Fruit fly (Drosophila melanogaster) whole organism, embryonic: ENCODE results near the gene CG32639.

Experiments used
- BEAF-32 ChIP-seq: fragments of 200-800 bp; sonication (Bioruptor generic); optimal IDR thresholded peaks from 3 replicates; lab custom pipeline; 2017; ENCODE audit warnings: missing biosample characterization, missing genetic modification characterization, mild to moderate bottlenecking, moderate library complexity, missing genetic modification reagents
- BtbVII ChIP-seq: fragments of 200-800 bp; sonication (Bioruptor generic); optimal IDR thresholded peaks from 3 replicates; lab custom pipeline; 2017; ENCODE audit warnings: missing biosample characterization, mild to moderate bottlenecking, missing genetic modification characterization
- CG11723 ChIP-seq: fragments of 200-800 bp; sonication (Bioruptor generic); optimal IDR thresholded peaks from 2 replicates; lab custom pipeline; 2017; ENCODE audit warnings: missing biosample characterization, mild to moderate bottlenecking, missing genetic modification characterization
- CG12744 ChIP-seq: fragments of 200-800 bp; sonication (Bioruptor generic); optimal IDR thresholded peaks from 2 replicates; lab custom pipeline; 2016; ENCODE audit warnings: missing biosample characterization, missing genetic modification characterization
- CG13296 ChIP-seq: fragments of 200-800 bp; sonication (Bioruptor generic); optimal IDR thresholded peaks from 3 replicates; lab custom pipeline; 2018; ENCODE audit warnings: missing biosample characterization, mild to moderate bottlenecking, missing genetic modification characterization
- CG1602 ChIP-seq: fragments of 200-800 bp; sonication (Bioruptor generic); optimal IDR thresholded peaks from 3 replicates; lab custom pipeline; 2016; ENCODE audit warnings: missing biosample characterization, missing genetic modification characterization
- CG1792 ChIP-seq: fragments of 200-800 bp; sonication (Bioruptor generic); optimal IDR thresholded peaks from 2 replicates; lab custom pipeline; 2016; ENCODE audit warnings: missing biosample characterization, missing genetic modification characterization
- CG18011 ChIP-seq: fragments of 200-800 bp; sonication (Bioruptor generic); optimal IDR thresholded peaks from 2 replicates; lab custom pipeline; 2017; ENCODE audit warnings: missing biosample characterization, missing genetic modification characterization, mild to moderate bottlenecking, moderate library complexity, missing genotype
- CG2875 ChIP-seq: fragments of 200-800 bp; sonication (Bioruptor generic); optimal IDR thresholded peaks from 2 replicates; lab custom pipeline; 2017; ENCODE audit warnings: missing biosample characterization, mild to moderate bottlenecking, missing genetic modification characterization, missing genetic modification reagents
- CG3163 ChIP-seq: fragments of 200-800 bp; sonication (Bioruptor generic); optimal IDR thresholded peaks from 3 replicates; lab custom pipeline; 2016; ENCODE audit warnings: missing biosample characterization, missing genetic modification characterization
- CG42726 ChIP-seq: fragments of 200-800 bp; sonication (Bioruptor generic); IDR thresholded peaks from 2 replicates; pipeline ENCODE4 v1.3.6; 2022; ENCODE audit warnings: missing biosample characterization, missing genetic modification characterization; ENCODE audit not compliant: partially characterized antibody
- CG4424 ChIP-seq: fragments of 200-800 bp; sonication (Bioruptor generic); optimal IDR thresholded peaks from 3 replicates; lab custom pipeline; 2016; ENCODE audit warnings: missing biosample characterization, missing genetic modification characterization
- CG6654 ChIP-seq: fragments of 200-800 bp; sonication (Bioruptor generic); optimal IDR thresholded peaks from 2 replicates; lab custom pipeline; 2017; ENCODE audit warnings: missing biosample characterization, mild to moderate bottlenecking, missing genetic modification characterization
- CG7357 ChIP-seq: fragments of 200-800 bp; sonication (Bioruptor generic); IDR thresholded peaks from 3 replicates; pipeline ENCODE4 v1.3.6; 2022; ENCODE audit warnings: missing biosample characterization, missing genetic modification characterization
- CG7372 ChIP-seq: fragments of 200-800 bp; sonication (Bioruptor generic); IDR thresholded peaks from 2 replicates; pipeline ENCODE4 v1.3.6; 2022; ENCODE audit warnings: missing biosample characterization, missing genetic modification characterization
- CG7987 ChIP-seq: fragments of 200-800 bp; sonication (Bioruptor generic); optimal IDR thresholded peaks from 2 replicates; lab custom pipeline; 2018; ENCODE audit warnings: missing biosample characterization, mild to moderate bottlenecking, missing genetic modification characterization, moderate library complexity
- D19B ChIP-seq: fragments of 200-800 bp; sonication (Bioruptor generic); optimal IDR thresholded peaks from 2 replicates; lab custom pipeline; 2017; ENCODE audit warnings: missing biosample characterization, mild to moderate bottlenecking, missing genetic modification characterization
- Doc2 ChIP-seq: fragments of 200-800 bp; sonication (Bioruptor generic); IDR thresholded peaks from 2 replicates; pipeline ENCODE4 v1.3.6; 2022; ENCODE audit warnings: missing biosample characterization, missing genetic modification characterization
- Dp ChIP-seq: fragments of 200-800 bp; sonication (Bioruptor generic); optimal IDR thresholded peaks from 2 replicates; lab custom pipeline; 2018; ENCODE audit warnings: missing biosample characterization, mild to moderate bottlenecking, missing genetic modification characterization, moderate library complexity
- Hsf ChIP-seq: fragments of 200-800 bp; sonication (Bioruptor generic); optimal IDR thresholded peaks from 3 replicates; lab custom pipeline; 2016; ENCODE audit warnings: missing biosample characterization, missing genetic modification characterization
- Myb ChIP-seq: fragments of 200-800 bp; sonication (Bioruptor generic); optimal IDR thresholded peaks from 2 replicates; lab custom pipeline; 2016; ENCODE audit warnings: missing biosample characterization, missing genetic modification characterization
- Neu2 ChIP-seq: fragments of 200-800 bp; sonication (Bioruptor generic); optimal IDR thresholded peaks from 3 replicates; lab custom pipeline; 2016; ENCODE audit warnings: missing biosample characterization, missing genetic modification characterization, borderline replicate concordance
- Rfx ChIP-seq: fragments of 200-800 bp; sonication (Bioruptor generic); IDR thresholded peaks from 2 replicates; pipeline ENCODE4 v1.3.6; 2022; ENCODE audit warnings: missing biosample characterization, missing genetic modification characterization
- Rx ChIP-seq: fragments of 200-800 bp; sonication (Bioruptor generic); IDR thresholded peaks from 2 replicates; pipeline ENCODE4 v1.3.6; 2022; ENCODE audit warnings: missing biosample characterization, missing genetic modification characterization
- Six4 ChIP-seq: fragments of 200-800 bp; sonication (Bioruptor generic); optimal IDR thresholded peaks from 2 replicates; lab custom pipeline; 2016; ENCODE audit warnings: missing biosample characterization, missing genetic modification characterization
- Sox102F ChIP-seq: fragments of 200-800 bp; sonication (Bioruptor generic); optimal IDR thresholded peaks from 2 replicates; lab custom pipeline; 2018; ENCODE audit warnings: missing biosample characterization, mild to moderate bottlenecking, missing genetic modification characterization, moderate library complexity
- Ssrp ChIP-seq: fragments of 200-800 bp; sonication (Bioruptor generic); optimal IDR thresholded peaks from 2 replicates; lab custom pipeline; 2018; ENCODE audit warnings: missing biosample characterization, mild to moderate bottlenecking, missing genetic modification characterization, moderate library complexity
- ap ChIP-seq: fragments of 200-800 bp; sonication (Bioruptor generic); IDR thresholded peaks from 2 replicates; pipeline ENCODE4 v1.3.6; 2022; ENCODE audit warnings: missing biosample characterization, missing genetic modification characterization
- ase ChIP-seq: fragments of 200-800 bp; sonication (Bioruptor generic); IDR thresholded peaks from 3 replicates; pipeline ENCODE4 v1.3.6; 2022; ENCODE audit warnings: missing biosample characterization, missing genetic modification characterization
- bsh ChIP-seq, 2 experiments: fragments of 200-800 bp; sonication (Bioruptor generic); optimal IDR thresholded peaks; 2 replicates each; lab custom pipeline; 2017 to 2018; ENCODE audit warnings: mild to moderate bottlenecking in 2 of 2, missing biosample characterization in 2 of 2, missing genetic modification characterization in 2 of 2, moderate library complexity in 1 of 2
- crc ChIP-seq: fragments of 200-800 bp; sonication (Bioruptor generic); optimal IDR thresholded peaks from 2 replicates; lab custom pipeline; 2016; ENCODE audit warnings: missing biosample characterization, missing genetic modification characterization
- dmrt99B ChIP-seq: fragments of 200-800 bp; sonication (Bioruptor generic); optimal IDR thresholded peaks from 2 replicates; lab custom pipeline; 2018; ENCODE audit warnings: missing biosample characterization, mild to moderate bottlenecking, missing genetic modification characterization, moderate library complexity
- eve ChIP-seq, 2 experiments: fragments of >200 bp; optimal IDR thresholded peaks; 2 replicates each; lab custom pipeline; 2017; ENCODE audit warnings: missing biosample characterization in 2 of 2, missing genetic modification characterization in 2 of 2
- fd96Cb ChIP-seq: fragments of 200-800 bp; sonication (Bioruptor generic); optimal IDR thresholded peaks from 2 replicates; lab custom pipeline; 2018; ENCODE audit warnings: missing biosample characterization, mild to moderate bottlenecking, missing genetic modification characterization, moderate library complexity
- grn ChIP-seq: fragments of 200-800 bp; sonication (Bioruptor generic); optimal IDR thresholded peaks from 3 replicates; lab custom pipeline; 2017; ENCODE audit warnings: missing biosample characterization, missing genetic modification characterization
- gsb ChIP-seq: fragments of 200-800 bp; sonication (Bioruptor generic); IDR thresholded peaks from 2 replicates; pipeline ENCODE4 v1.3.6; 2022; ENCODE audit warnings: missing biosample characterization, missing genetic modification characterization
- hb ChIP-seq: fragments of 200-800 bp; sonication (Bioruptor generic); IDR thresholded peaks from 3 replicates; pipeline ENCODE4 v1.3.6; 2022; ENCODE audit warnings: missing biosample characterization, missing genetic modification characterization; ENCODE audit not compliant: partially characterized antibody
- hkb ChIP-seq, 2 experiments: fragments of 200-800 bp in 1 of 2; fragments of >200 bp in 1 of 2; sonication (Bioruptor generic) in 1 of 2; IDR thresholded peaks in 1 of 2; optimal IDR thresholded peaks in 1 of 2; 2 replicates each; pipeline versions ENCODE4 v1.3.6 to Lab custom; 2017 to 2022; ENCODE audit warnings: missing biosample characterization in 1 of 2, missing genetic modification characterization in 1 of 2
- ind ChIP-seq: fragments of 200-800 bp; sonication (Bioruptor generic); optimal IDR thresholded peaks from 3 replicates; lab custom pipeline; 2016; ENCODE audit warnings: missing biosample characterization, missing genetic modification characterization
- kay ChIP-seq: fragments of 200-800 bp; sonication (Bioruptor generic); optimal IDR thresholded peaks from 2 replicates; lab custom pipeline; 2016; ENCODE audit warnings: missing biosample characterization, missing genetic modification characterization
- nom ChIP-seq: fragments of 200-800 bp; sonication (Bioruptor generic); optimal IDR thresholded peaks from 2 replicates; lab custom pipeline; 2017; ENCODE audit warnings: missing biosample characterization, missing genetic modification characterization, mild to moderate bottlenecking, moderate library complexity, missing genetic modification reagents
- pfk ChIP-seq: fragments of 200-800 bp; sonication (Bioruptor generic); optimal IDR thresholded peaks from 2 replicates; lab custom pipeline; 2018; ENCODE audit warnings: missing biosample characterization, mild to moderate bottlenecking, missing genetic modification characterization, moderate library complexity
- phol ChIP-seq: fragments of 200-800 bp; sonication (Bioruptor generic); optimal IDR thresholded peaks from 3 replicates; lab custom pipeline; 2018; ENCODE audit warnings: missing biosample characterization, mild to moderate bottlenecking, missing genetic modification characterization, moderate library complexity
- ranshi ChIP-seq: fragments of 200-800 bp; sonication (Bioruptor generic); IDR thresholded peaks from 2 replicates; pipeline ENCODE4 v1.3.6; 2022; ENCODE audit warnings: missing biosample characterization, missing genetic modification characterization
- sens ChIP-seq: fragments of 200-800 bp; sonication (Bioruptor generic); peaks from one replicate; lab custom pipeline; 2016; ENCODE audit warnings: missing biosample characterization, missing genetic modification characterization
- sqz ChIP-seq: fragments of 200-800 bp; sonication (Bioruptor generic); optimal IDR thresholded peaks from 3 replicates; lab custom pipeline; 2018; ENCODE audit warnings: missing biosample characterization, mild to moderate bottlenecking, missing genetic modification characterization
- usp ChIP-seq: fragments of >200 bp; optimal IDR thresholded peaks from 2 replicates; lab custom pipeline; 2017; ENCODE audit warnings: missing biosample characterization, missing genetic modification characterization
- wor ChIP-seq: fragments of 200-800 bp; sonication (Bioruptor generic); IDR thresholded peaks from 2 replicates; pipeline ENCODE4 v1.3.6; 2022; ENCODE audit warnings: missing biosample characterization, missing genetic modification characterization
- zen ChIP-seq: fragments of 200-800 bp; sonication (Bioruptor generic); optimal IDR thresholded peaks from 3 replicates; lab custom pipeline; 2018; ENCODE audit warnings: missing biosample characterization, mild to moderate bottlenecking, missing genetic modification characterization, moderate library complexity
- zfh1 ChIP-seq: fragments of 200-800 bp; sonication (Bioruptor generic); IDR thresholded peaks from 3 replicates; pipeline ENCODE4 v1.3.6; 2022; ENCODE audit warnings: missing biosample characterization, missing genetic modification characterization

The CG32639 gene

DNA sequence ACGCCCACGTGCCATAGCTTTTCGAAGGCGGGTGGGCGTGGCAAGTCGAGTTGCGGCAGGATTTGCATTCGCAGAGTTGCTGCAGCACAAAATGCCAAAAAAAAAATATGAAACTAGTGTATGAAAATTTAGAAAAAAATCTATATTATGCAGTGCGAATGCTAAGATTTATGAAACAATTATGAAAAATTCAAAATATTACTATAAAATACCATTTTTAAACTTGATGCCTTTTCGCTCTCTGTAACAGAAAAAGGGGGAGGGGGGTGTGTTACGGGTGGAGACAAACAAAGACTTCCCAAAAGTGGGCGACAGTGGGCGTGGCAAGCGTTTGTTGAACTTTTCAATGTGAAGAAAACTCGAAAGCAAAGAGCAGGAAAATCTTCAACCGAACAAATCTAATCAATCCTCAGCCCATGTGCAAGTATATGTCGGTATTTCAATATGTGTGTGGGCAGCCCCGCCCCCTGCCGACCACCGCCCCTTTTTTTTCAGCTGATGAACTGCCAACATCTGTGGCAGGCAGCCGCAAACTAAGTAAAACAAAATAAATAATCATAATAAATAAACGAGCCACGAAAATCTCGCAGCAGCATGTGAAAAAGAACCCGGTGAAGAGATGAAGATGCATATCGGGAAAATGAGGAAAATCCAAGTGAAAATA is 13.5 kb upstream of the CG32639 start (continued):
- no peak for TF ChIP-seq nom (GFP tag; lab: Kevin White, UChicago)
- no peak for TF ChIP-seq pfk (GFP tag; lab: Kevin White, UChicago)
- TF ChIP-seq Dp (GFP tag; lab: Kevin White, UChicago), result no peak
- no peak for TF ChIP-seq CG1792 (GFP tag; lab: Kevin White, UChicago)
- TF ChIP-seq ap (GFP tag; lab: Robert Waterston, UW), result 0 out of 2 replicates have a peak, but pooled peaks have one; percentile 7
- TF ChIP-seq ind (GFP tag; lab: Kevin White, UChicago), result no peak
- 0 out of 3 replicates have a peak, but pooled peaks have one; percentile 7 for TF ChIP-seq zfh1
- TF ChIP-seq sens (GFP tag; lab: Kevin White, UChicago), result peak; percentile 74
- peak; percentile 35 for TF ChIP-seq Ssrp (tag; lab: Kevin White, UChicago)
- no peak for TF ChIP-seq CG3163 (GFP tag; lab: Kevin White, UChicago)
- TF ChIP-seq Rfx, result no peak
- TF ChIP-seq crc (GFP tag; lab: Kevin White, UChicago), result no peak
- TF ChIP-seq Neu2 (GFP tag; lab: Kevin White, UChicago), result no peak
- no peak for TF ChIP-seq kay (GFP tag; lab: Kevin White, UChicago)
- TF ChIP-seq D19B, result no peak
- peak; percentile 45 for TF ChIP-seq Sox102F (GFP tag; lab: Kevin White, UChicago)
- TF ChIP-seq phol (tag; lab: Kevin White, UChicago), result peak; percentile 36
- TF ChIP-seq CG7987 (GFP tag; lab: Kevin White, UChicago), result no peak
- TF ChIP-seq CG12744 (GFP tag; lab: Kevin White, UChicago), result no peak
- TF ChIP-seq fd96Cb (tag; lab: Kevin White, UChicago), result no peak
- no peak for TF ChIP-seq CG42726 (GFP tag; lab: Robert Waterston, UW)
- TF ChIP-seq BEAF-32 (GFP tag; lab: Kevin White, UChicago), result no peak
- TF ChIP-seq ranshi (GFP tag; lab: Robert Waterston, UW), result no peak
- no peak for TF ChIP-seq Rx (GFP tag; lab: Robert Waterston, UW)
- TF ChIP-seq zen (tag; lab: Kevin White, UChicago), result no peak
- TF ChIP-seq dmrt99B (tag; lab: Kevin White, UChicago), result peak; percentile 23
- no peak for TF ChIP-seq hkb (optimal IDR thresholded peaks at IDR 0.05; lab: Kevin White, UChicago)
- TF ChIP-seq hkb (GFP tag; IDR thresholded peaks at IDR 0.05; lab: Robert Waterston, UW), result no peak
- no peak for TF ChIP-seq CG18011 (GFP tag; lab: Kevin White, UChicago)
- peak in 1 of 2 experiments; percentile 21 for TF ChIP-seq eve (GFP tag; optimal IDR thresholded peaks at IDR 0.05; lab: Kevin White, UChicago)
- no peak for TF ChIP-seq CG6654 (GFP tag; lab: Kevin White, UChicago)
- no peak for TF ChIP-seq Hsf (GFP tag; lab: Kevin White, UChicago)
- TF ChIP-seq gsb (GFP tag; lab: Robert Waterston, UW), result no peak
- no peak for TF ChIP-seq Myb
- no peak for TF ChIP-seq usp (GFP tag; lab: Kevin White, UChicago)
- TF ChIP-seq BtbVII (GFP tag; lab: Kevin White, UChicago), result no peak
- TF ChIP-seq sqz (GFP tag; lab: Kevin White, UChicago), result no peak
- TF ChIP-seq CG1602, result peak; percentile 3
- TF ChIP-seq grn (GFP tag; lab: Kevin White, UChicago), result no peak
- peak; percentile 18 for TF ChIP-seq CG4424 (GFP tag; lab: Kevin White, UChicago)
- no peak for TF ChIP-seq hb
- no peak for TF ChIP-seq CG13296
- no peak for TF ChIP-seq CG11723 (GFP tag; lab: Kevin White, UChicago)
- peak; percentile 27 for TF ChIP-seq CG2875
- TF ChIP-seq ase (GFP tag; lab: Robert Waterston, UW), result no peak
- TF ChIP-seq CG7372 (GFP tag; lab: Robert Waterston, UW), result no peak
- TF ChIP-seq Doc2 (GFP tag; lab: Robert Waterston, UW), result no peak
- no peak for TF ChIP-seq CG7357 (GFP tag; lab: Robert Waterston, UW)
- TF ChIP-seq bsh (GFP tag; optimal IDR thresholded peaks at IDR 0.05; lab: Kevin White, UChicago), result peak in 1 of 2 experiments; percentile 51
- no peak for TF ChIP-seq Six4 (GFP tag; lab: Kevin White, UChicago)
- peak; percentile 12; the same call in 1 of the 2 replicates for TF ChIP-seq wor (GFP tag; lab: Robert Waterston, UW)
